Worm (Caenorhabditis elegans): ENCODE measurements around the gene ZK1321.1.

Gene ZK1321.1

ce11 chrII:9738820-9739219, 15.0 kb upstream of the ZK1321.1 start:
- TF ChIP-seq ref-2 (tag; optimal IDR thresholded peaks at IDR 0.05) (no peak), unc-86 (tag; optimal IDR thresholded peaks at IDR 0.05) (no peak), nfya-1 (tag; optimal IDR thresholded peaks at IDR 0.05) (no peak), ceh-19 (GFP tag; optimal IDR thresholded peaks at IDR 0.05) (no peak), lin-11 (tag; optimal IDR thresholded peaks at IDR 0.05) (no peak), K09A11.1 (tag; optimal IDR thresholded peaks at IDR 0.05; ENCODE audit: insufficient read depth) (no peak), hlh-8 (tag; optimal IDR thresholded peaks at IDR 0.05) (no peak), ceh-2 (tag; optimal IDR thresholded peaks at IDR 0.05) (no peak), ceh-30 (tag; optimal IDR thresholded peaks at IDR 0.05) (no peak), zip-5 (tag; optimal IDR thresholded peaks at IDR 0.05) (no peak), sox-4 (tag; optimal IDR thresholded peaks at IDR 0.05) (no peak), npax-4 (tag; optimal IDR thresholded peaks at IDR 0.05) (no peak), ceh-34 (tag; optimal IDR thresholded peaks at IDR 0.05) (no peak), pax-1 (tag; optimal IDR thresholded peaks at IDR 0.05) (no peak)

ce11 chrII:9740552-9740951, 13.3 kb upstream of the ZK1321.1 start:
- TF ChIP-seq elt-2 (tag; optimal IDR thresholded peaks at IDR 0.05) (peak; percentile 22), ceh-22 (tag; optimal IDR thresholded peaks at IDR 0.05) (no peak), nhr-11 (tag; optimal IDR thresholded peaks at IDR 0.05) (no peak), madf-2 (tag; optimal IDR thresholded peaks at IDR 0.05) (peak; percentile 28), sox-4 (tag; optimal IDR thresholded peaks at IDR 0.05) (no peak), Y22D7AL.16 (tag; optimal IDR thresholded peaks at IDR 0.05) (no peak)

ce11 chrII:9741400-9741799, 12.4 kb upstream of the ZK1321.1 start:
- no peak for TF ChIP-seq ceh-18 (tag; optimal IDR thresholded peaks at IDR 0.05)

- TF ChIP-seq ceh-30 (tag; optimal IDR thresholded peaks at IDR 0.05) (no peak), fax-1 (tag; optimal IDR thresholded peaks at IDR 0.05) (no peak), hlh-6 (tag; optimal IDR thresholded peaks at IDR 0.05) (no peak), pag-3 (tag; optimal IDR thresholded peaks at IDR 0.05; ENCODE audit: borderline replicate concordance) (no peak), ceh-18 (tag; optimal IDR thresholded peaks at IDR 0.05) (no peak), ztf-16 (tag; optimal IDR thresholded peaks at IDR 0.05) (no peak), npax-4 (tag; optimal IDR thresholded peaks at IDR 0.05) (no peak), ceh-9 (tag; optimal IDR thresholded peaks at IDR 0.05) (no peak), lim-6 (tag; optimal IDR thresholded peaks at IDR 0.05) (no peak), ceh-48 (tag; optimal IDR thresholded peaks at IDR 0.05) (no peak), unc-42 (tag; optimal IDR thresholded peaks at IDR 0.05) (no peak), unc-55 (GFP tag; optimal IDR thresholded peaks at IDR 0.05) (no peak), pros-1 (tag; optimal IDR thresholded peaks at IDR 0.05) (no peak), ahr-1 (tag; optimal IDR thresholded peaks at IDR 0.05) (no peak), ref-2 (tag; optimal IDR thresholded peaks at IDR 0.05) (no peak), dmd-4 (tag; optimal IDR thresholded peaks at IDR 0.05; ENCODE audit: borderline replicate concordance) (no peak), odd-2 (tag; optimal IDR thresholded peaks at IDR 0.05) (no peak)
Observed at ce11 chrII:9742784-9743183, 11.0 kb upstream of the ZK1321.1 start, which contains the start of gene pno-1. pno-1 (minus strand) TSS chrII:9742884.

ce11 chrII:9746069-9746468, 7.8 kb upstream of the ZK1321.1 start, which contains the start of the genes Y53C12B.1 and nos-3:
Y53C12B.1 (minus strand) TSS chrII:9746078.
nos-3 (plus strand) TSS chrII:9746316.
- no peak for TF ChIP-seq unc-55 (GFP tag; optimal IDR thresholded peaks at IDR 0.05)
- TF ChIP-seq ceh-31 (tag; optimal IDR thresholded peaks at IDR 0.05), result peak; percentile 60
- TF ChIP-seq ztf-16 (tag; optimal IDR thresholded peaks at IDR 0.05), result no peak
- TF ChIP-seq lim-6 (tag; optimal IDR thresholded peaks at IDR 0.05), result no peak
- no peak for TF ChIP-seq syd-9 (tag; optimal IDR thresholded peaks at IDR 0.05)
- TF ChIP-seq hlh-8 (tag; optimal IDR thresholded peaks at IDR 0.05), result no peak
- TF ChIP-seq K02D7.2 (tag; optimal IDR thresholded peaks at IDR 0.05), result no peak
- no peak for TF ChIP-seq pros-1 (tag; optimal IDR thresholded peaks at IDR 0.05)
- TF ChIP-seq lin-11 (tag; optimal IDR thresholded peaks at IDR 0.05), result no peak
- no peak for TF ChIP-seq zip-5 (tag; optimal IDR thresholded peaks at IDR 0.05)
- no peak for TF ChIP-seq unc-3 (GFP tag; conservative IDR thresholded peaks at IDR 0.05)
- TF ChIP-seq unc-3 (tag; optimal IDR thresholded peaks at IDR 0.05), result no peak
- no peak for TF ChIP-seq hlh-13 (GFP tag; optimal IDR thresholded peaks at IDR 0.05)
- TF ChIP-seq elt-2 (tag; optimal IDR thresholded peaks at IDR 0.05), result peak; percentile 39
- TF ChIP-seq nhr-11 (tag; optimal IDR thresholded peaks at IDR 0.05), result no peak
- no peak for TF ChIP-seq dmd-4 (tag; optimal IDR thresholded peaks at IDR 0.05; ENCODE audit: borderline replicate concordance)
- TF ChIP-seq elt-4 (tag; optimal IDR thresholded peaks at IDR 0.05), result no peak
- TF ChIP-seq fkh-10 (GFP tag; optimal IDR thresholded peaks at IDR 0.05), result no peak
- no peak for TF ChIP-seq pag-3 (tag; optimal IDR thresholded peaks at IDR 0.05; ENCODE audit: borderline replicate concordance)
- TF ChIP-seq ahr-1 (tag; optimal IDR thresholded peaks at IDR 0.05), result no peak
- no peak for TF ChIP-seq tbx-7 (tag; optimal IDR thresholded peaks at IDR 0.05)
- no peak for TF ChIP-seq fkh-6 (tag; optimal IDR thresholded peaks at IDR 0.05)
- peak; percentile 41 for TF ChIP-seq tbx-2 (tag; optimal IDR thresholded peaks at IDR 0.05)
- TF ChIP-seq fax-1 (tag; optimal IDR thresholded peaks at IDR 0.05), result no peak
- no peak for TF ChIP-seq mec-3 (tag; optimal IDR thresholded peaks at IDR 0.05; ENCODE audit: borderline replicate concordance)
- TF ChIP-seq hlh-6 (tag; optimal IDR thresholded peaks at IDR 0.05), result no peak

Measured in whole organism, late embryonic.